Worm (Caenorhabditis elegans): ENCODE measurements around the gene R07B1.5.

Gene R07B1.5

DNA sequence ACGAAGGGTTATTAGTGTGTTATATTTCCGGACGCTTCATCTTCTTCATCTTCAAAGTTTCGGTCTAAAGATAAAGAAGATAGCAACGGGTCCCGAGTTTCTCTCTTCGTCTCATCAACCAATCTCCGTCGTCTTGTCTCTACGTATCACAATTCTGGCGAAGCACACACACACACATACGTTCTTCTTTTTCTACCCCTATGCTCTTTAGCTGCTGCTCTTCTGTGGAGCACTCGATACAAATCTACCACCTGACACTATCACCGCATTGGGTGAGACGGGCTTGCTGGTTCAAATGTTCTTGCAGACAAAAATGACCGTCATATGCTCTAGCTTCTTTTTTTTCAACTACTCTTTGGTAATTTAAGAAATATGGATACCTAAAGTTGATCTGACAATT is 31.0 kb upstream of the R07B1.5 start:
- no peak for TF ChIP-seq ceh-30 (tag; optimal IDR thresholded peaks at IDR 0.05)
- TF ChIP-seq ref-2 (tag; optimal IDR thresholded peaks at IDR 0.05), result no peak
- no peak for TF ChIP-seq hlh-6 (tag; optimal IDR thresholded peaks at IDR 0.05)
- peak; percentile 22 for TF ChIP-seq unc-55 (GFP tag; optimal IDR thresholded peaks at IDR 0.05)
- TF ChIP-seq rnt-1 (tag; optimal IDR thresholded peaks at IDR 0.05), result peak; percentile 1
- TF ChIP-seq nfya-1 (tag; optimal IDR thresholded peaks at IDR 0.05), result peak; percentile 47
- TF ChIP-seq ceh-6 (GFP tag; optimal IDR thresholded peaks at IDR 0.05), result no peak

DNA sequence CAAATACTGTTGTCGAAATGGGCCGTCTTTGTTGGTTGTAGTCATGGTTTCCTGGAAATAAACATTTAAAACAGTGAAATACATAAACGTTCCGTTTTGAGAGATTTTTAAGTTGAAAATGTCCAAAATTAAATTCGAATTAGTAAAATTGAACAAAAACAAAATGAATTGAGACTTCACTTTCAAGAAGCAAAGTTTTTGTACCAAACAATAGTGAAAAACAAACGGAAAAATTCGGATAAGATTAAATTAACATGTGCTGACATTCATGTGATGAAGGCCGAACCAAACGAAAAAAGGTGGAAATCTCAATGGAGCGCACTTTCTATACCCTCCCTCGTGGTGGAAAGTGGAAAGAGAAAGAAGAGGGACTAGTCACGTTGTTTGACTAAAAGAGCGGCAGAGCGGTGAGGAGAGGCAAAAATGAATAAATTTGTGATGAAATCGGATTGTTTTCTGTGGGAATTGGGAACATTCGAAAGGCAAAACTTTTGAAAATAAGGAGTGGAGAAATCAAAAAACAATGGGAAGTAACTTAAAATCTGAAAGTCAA is 25.3 kb upstream of the R07B1.5 start, which contains the start of gene ipla-2:
ipla-2 (minus strand) TSS at position 51 of the 553 bp plus-strand sequence.
- peak; percentile 20 for TF ChIP-seq ceh-18 (tag; optimal IDR thresholded peaks at IDR 0.05)
- no peak for TF ChIP-seq sox-2 (GFP tag; IDR thresholded peaks at IDR 0.05)
- peak; percentile 64 for TF ChIP-seq ceh-31 (tag; optimal IDR thresholded peaks at IDR 0.05)
- TF ChIP-seq pax-1 (tag; optimal IDR thresholded peaks at IDR 0.05), result no peak
- TF ChIP-seq hlh-30 (tag; optimal IDR thresholded peaks at IDR 0.05; ENCODE audit: insufficient read depth), result peak; percentile 95
- no peak for TF ChIP-seq nhr-11 (tag; optimal IDR thresholded peaks at IDR 0.05)
- peak; percentile 6 for TF ChIP-seq nfya-1 (tag; optimal IDR thresholded peaks at IDR 0.05)
- TF ChIP-seq hlh-8 (tag; optimal IDR thresholded peaks at IDR 0.05), result no peak
- TF ChIP-seq unc-42 (tag; optimal IDR thresholded peaks at IDR 0.05), result peak; percentile 87
- no peak for TF ChIP-seq hlh-13 (GFP tag; optimal IDR thresholded peaks at IDR 0.05)
- no peak for TF ChIP-seq C08G9.2 (tag; optimal IDR thresholded peaks at IDR 0.05)
- no peak for TF ChIP-seq ceh-34 (tag; optimal IDR thresholded peaks at IDR 0.05)
- peak; percentile 34 for TF ChIP-seq unc-55 (GFP tag; optimal IDR thresholded peaks at IDR 0.05)
- no peak for TF ChIP-seq syd-9 (tag; optimal IDR thresholded peaks at IDR 0.05)
- no peak for TF ChIP-seq ama-1 (optimal IDR thresholded peaks at IDR 0.05)
- no peak for TF ChIP-seq dmd-4 (tag; optimal IDR thresholded peaks at IDR 0.05; ENCODE audit: borderline replicate concordance)
- no peak for TF ChIP-seq Y22D7AL.16 (tag; optimal IDR thresholded peaks at IDR 0.05)
- no peak for TF ChIP-seq pha-4 (tag; optimal IDR thresholded peaks at IDR 0.05)
- peak; percentile 21 for TF ChIP-seq tbx-2 (tag; optimal IDR thresholded peaks at IDR 0.05)
- no peak for TF ChIP-seq rnt-1 (tag; optimal IDR thresholded peaks at IDR 0.05)

DNA sequence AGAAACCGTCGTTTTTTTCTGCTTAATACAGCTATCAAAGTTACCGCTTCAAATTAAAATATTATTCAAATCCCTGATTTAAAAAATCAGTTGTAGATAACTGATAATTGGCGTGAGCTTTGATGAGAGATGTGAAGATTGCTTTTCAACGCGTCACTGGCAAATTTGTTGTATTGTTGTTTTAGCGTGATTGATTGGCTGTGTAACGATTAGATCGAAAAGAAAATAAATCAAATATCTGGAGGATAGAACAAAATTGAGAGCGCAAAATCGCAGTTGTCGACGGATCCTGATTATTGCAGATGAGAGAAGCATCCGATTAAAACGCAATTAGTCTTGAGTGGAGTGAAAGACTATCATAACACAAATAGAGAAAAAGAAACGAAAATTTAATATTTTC is 22.5 kb upstream of the R07B1.5 start:
- no peak for TF ChIP-seq lin-11 (tag; optimal IDR thresholded peaks at IDR 0.05)
- TF ChIP-seq unc-55 (GFP tag; optimal IDR thresholded peaks at IDR 0.05), result peak; percentile 65

DNA sequence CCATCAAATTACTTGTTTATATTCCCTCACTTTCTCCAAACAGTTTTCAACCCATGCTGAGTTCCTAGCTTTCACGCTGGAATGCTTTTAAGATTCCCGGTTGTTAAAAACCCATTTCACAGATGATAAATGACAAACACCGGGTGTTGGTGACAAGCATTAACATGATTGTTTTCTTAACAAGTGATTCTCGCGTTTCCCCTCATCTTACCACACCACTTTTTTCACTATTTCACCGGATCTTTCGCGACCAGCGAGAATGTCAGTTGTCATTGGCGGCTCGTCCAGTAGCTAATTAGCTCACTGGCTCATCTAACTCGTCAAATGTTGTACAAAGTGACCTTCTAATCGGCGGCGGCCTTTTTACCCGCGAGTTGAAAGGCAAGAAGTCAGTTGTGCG is 21.3 kb upstream of the R07B1.5 start:
- peak; percentile 13 for TF ChIP-seq rnt-1 (tag; optimal IDR thresholded peaks at IDR 0.05)
- TF ChIP-seq fkh-10 (GFP tag; optimal IDR thresholded peaks at IDR 0.05), result no peak

DNA sequence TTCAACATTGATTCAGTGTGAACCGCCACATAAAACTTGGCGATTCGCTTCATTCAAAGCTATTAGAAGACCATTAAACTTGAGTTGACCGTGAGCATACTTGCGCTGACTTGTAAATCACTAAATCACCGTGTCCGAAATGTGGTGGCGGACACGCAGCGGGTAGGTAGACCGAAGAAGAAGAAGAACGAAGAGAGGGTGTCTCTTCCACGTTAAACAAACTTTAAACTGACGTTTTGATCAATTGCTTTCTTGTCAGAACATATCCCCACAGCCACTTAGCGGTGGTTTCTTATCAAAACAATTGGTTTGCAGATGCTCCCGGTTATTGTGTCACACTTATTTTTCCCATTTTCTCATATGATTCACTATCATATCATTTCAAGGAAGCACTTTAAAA is 19.8 kb upstream of the R07B1.5 start:
- TF ChIP-seq T23F11.4 (GFP tag; optimal IDR thresholded peaks at IDR 0.05) (no peak), nhr-11 (tag; optimal IDR thresholded peaks at IDR 0.05) (no peak), unc-55 (GFP tag; optimal IDR thresholded peaks at IDR 0.05) (peak; percentile 53)

DNA sequence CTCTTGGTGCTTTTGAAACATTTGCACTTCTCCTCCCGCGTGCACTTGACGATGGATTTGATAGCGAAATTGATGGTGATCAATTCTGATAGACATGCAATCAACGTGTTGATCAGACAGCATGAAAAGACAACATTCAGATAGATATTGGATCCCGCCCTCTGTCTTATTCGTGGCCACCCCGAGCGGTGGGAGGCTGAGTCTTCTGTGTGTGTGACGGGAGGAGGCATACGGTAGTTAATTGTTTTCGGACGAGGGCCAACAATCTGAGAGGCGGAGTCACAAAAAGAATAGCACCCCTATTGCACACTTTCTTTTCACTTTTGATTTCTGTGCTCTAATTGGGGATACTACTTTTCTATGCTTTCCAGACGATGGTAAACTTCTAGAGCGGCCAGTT is 17.5 kb upstream of the R07B1.5 start:
- TF ChIP-seq ceh-2 (tag; optimal IDR thresholded peaks at IDR 0.05) (no peak), unc-55 (GFP tag; optimal IDR thresholded peaks at IDR 0.05) (peak; percentile 14), nfya-1 (tag; optimal IDR thresholded peaks at IDR 0.05) (peak; percentile 27)

DNA sequence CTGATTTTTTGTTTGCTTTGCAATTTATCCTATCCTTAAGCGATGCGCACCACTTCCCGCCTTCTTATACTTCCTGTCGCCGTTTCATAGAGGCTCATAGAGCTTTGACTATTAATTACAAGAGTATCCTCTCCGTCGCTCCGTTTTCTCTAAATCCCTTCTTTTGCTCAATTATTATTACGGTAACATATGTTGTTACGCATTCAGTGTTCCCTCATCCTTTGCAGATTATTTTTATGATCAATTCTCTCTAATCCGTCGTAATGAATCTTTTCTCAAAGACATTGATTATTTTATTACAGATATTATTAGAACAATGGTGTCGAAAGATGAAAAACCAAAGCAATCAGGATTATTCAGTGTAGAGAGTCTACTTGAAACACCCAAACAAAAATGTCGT is 16.4 kb upstream of the R07B1.5 start, which contains the start of gene vab-15:
vab-15 (plus strand) TSS at position 301 of the 400 bp plus-strand sequence.
- TF ChIP-seq unc-3 (GFP tag; conservative IDR thresholded peaks at IDR 0.05) (no peak), unc-3 (tag; optimal IDR thresholded peaks at IDR 0.05) (no peak), syd-9 (tag; optimal IDR thresholded peaks at IDR 0.05) (no peak), pha-4 (tag; optimal IDR thresholded peaks at IDR 0.05) (no peak), pag-3 (tag; optimal IDR thresholded peaks at IDR 0.05; ENCODE audit: borderline replicate concordance) (no peak), ztf-16 (tag; optimal IDR thresholded peaks at IDR 0.05) (no peak), F13H6.1 (tag; optimal IDR thresholded peaks at IDR 0.05) (no peak), tbx-2 (tag; optimal IDR thresholded peaks at IDR 0.05) (no peak), ceh-24 (tag; optimal IDR thresholded peaks at IDR 0.05) (no peak), ttx-3 (tag; optimal IDR thresholded peaks at IDR 0.05) (no peak), unc-42 (tag; optimal IDR thresholded peaks at IDR 0.05) (no peak), lin-11 (tag; optimal IDR thresholded peaks at IDR 0.05) (no peak), ceh-2 (tag; optimal IDR thresholded peaks at IDR 0.05) (no peak), lim-6 (tag; optimal IDR thresholded peaks at IDR 0.05) (no peak)
